Fruit fly (Drosophila melanogaster) whole organism: ENCODE measurements around the gene CG31313.

Experiments used
- CG8478 ChIP-seq: fragments of >200 bp; optimal IDR thresholded peaks from 2 replicates; lab custom pipeline; 2018; ENCODE audit warnings: inconsistent platforms
- Dll ChIP-seq: fragments of >200 bp; optimal IDR thresholded peaks from 2 replicates; lab custom pipeline; 2017
- EcR ChIP-seq, 2 experiments: fragments of >200 bp; optimal IDR thresholded peaks; 2 replicates each; lab custom pipeline; 2017; ENCODE audit warnings: missing biosample characterization in 2 of 2, missing genetic modification characterization in 2 of 2, missing genetic modification reagents in 2 of 2
- pan ChIP-seq: fragments of >200 bp; optimal IDR thresholded peaks from 2 replicates; lab custom pipeline; 2017
- psq ChIP-seq: fragments of >200 bp; optimal IDR thresholded peaks from 2 replicates; lab custom pipeline; 2017
- usp ChIP-seq: fragments of >200 bp; optimal IDR thresholded peaks from 2 replicates; lab custom pipeline; 2017; ENCODE audit warnings: missing biosample characterization, missing genetic modification characterization, mixed read lengths

Gene CG31313

dm6 chr3R:14567329-14567728 is at the start of gene CG31313:
Gene CG31313, minus strand, starts transcription at chr3R:14567429.
- TF ChIP-seq EcR (GFP tag; optimal IDR thresholded peaks at IDR 0.05; lab: Kevin White, UChicago) (no peak), pan (lab: Kevin White, UChicago) (no peak)

- TF ChIP-seq Dll (no peak), pan (lab: Kevin White, UChicago) (peak; percentile 58)
Measured at dm6 chr3R:14608892-14609692, 41.9 kb upstream of the CG31313 start, which contains the start of gene CG14853. Gene CG14853, plus strand, starts transcription at chr3R:14609642.

- TF ChIP-seq usp (GFP tag; lab: Kevin White, UChicago) (no peak), Dll (no peak), CG8478 (no peak), psq (lab: Kevin White, UChicago) (no peak), EcR (GFP tag; optimal IDR thresholded peaks at IDR 0.05; lab: Kevin White, UChicago) (no peak), pan (lab: Kevin White, UChicago) (no peak)
Measured at dm6 chr3R:14597935-14598424, 30.8 kb upstream of the CG31313 start.

dm6 chr3R:14590753-14591535 is 23.7 kb upstream of the CG31313 start:
- TF ChIP-seq psq (lab: Kevin White, UChicago) (no peak), pan (lab: Kevin White, UChicago) (no peak), Dll (no peak), CG8478 (no peak), EcR (GFP tag; optimal IDR thresholded peaks at IDR 0.05; lab: Kevin White, UChicago) (no peak), usp (GFP tag; lab: Kevin White, UChicago) (no peak)

dm6 chr3R:14589483-14589882 is 22.3 kb upstream of the CG31313 start:
- TF ChIP-seq CG8478 = no peak
- TF ChIP-seq EcR (GFP tag; optimal IDR thresholded peaks at IDR 0.05; lab: Kevin White, UChicago) = no peak
- TF ChIP-seq pan (lab: Kevin White, UChicago) = no peak
- TF ChIP-seq Dll = no peak
- no peak for TF ChIP-seq usp (GFP tag; lab: Kevin White, UChicago)
- TF ChIP-seq psq (lab: Kevin White, UChicago) = no peak

- TF ChIP-seq usp (GFP tag; lab: Kevin White, UChicago) = no peak
Measured at dm6 chr3R:14586480-14587443, 19.5 kb upstream of the CG31313 start.

dm6 chr3R:14580045-14580579 is 12.9 kb upstream of the CG31313 start:
- TF ChIP-seq psq (lab: Kevin White, UChicago) = no peak
- no peak for TF ChIP-seq usp (GFP tag; lab: Kevin White, UChicago)
- no peak for TF ChIP-seq pan (lab: Kevin White, UChicago)
- no peak for TF ChIP-seq Dll
- TF ChIP-seq CG8478 = no peak
- TF ChIP-seq EcR (GFP tag; optimal IDR thresholded peaks at IDR 0.05; lab: Kevin White, UChicago) = no peak

dm6 chr3R:14577803-14578493 is 10.7 kb upstream of the CG31313 start:
- TF ChIP-seq pan (lab: Kevin White, UChicago) = no peak
- no peak for TF ChIP-seq usp (GFP tag; lab: Kevin White, UChicago)
- no peak for TF ChIP-seq Dll
- no peak for TF ChIP-seq psq (lab: Kevin White, UChicago)
- no peak for TF ChIP-seq CG8478

dm6 chr3R:14576692-14577646 is 9.7 kb upstream of the CG31313 start, which contains the start of gene stumps:
Gene stumps, plus strand, starts transcription at chr3R:14577217.
- no peak for TF ChIP-seq CG8478
- no peak for TF ChIP-seq EcR (GFP tag; optimal IDR thresholded peaks at IDR 0.05; lab: Kevin White, UChicago)
- no peak for TF ChIP-seq Dll
- no peak for TF ChIP-seq usp (GFP tag; lab: Kevin White, UChicago)
- TF ChIP-seq psq (lab: Kevin White, UChicago) = no peak
- TF ChIP-seq pan (lab: Kevin White, UChicago) = no peak

- TF ChIP-seq psq (lab: Kevin White, UChicago) (no peak), pan (lab: Kevin White, UChicago) (no peak), usp (GFP tag; lab: Kevin White, UChicago) (no peak), EcR (GFP tag; optimal IDR thresholded peaks at IDR 0.05; lab: Kevin White, UChicago) (no peak), CG8478 (no peak), Dll (no peak)
Measured at dm6 chr3R:14576511-14576691, 9.2 kb upstream of the CG31313 start, which contains the start of gene CG44094. Gene CG44094, minus strand, starts transcription at chr3R:14576611.
